In genomic region chrIII:89155-89554, ce11 we compare ENCODE assay signal across 2 worm cellular contexts.
TF ChIP-seq lines count a peak whose summit lies in the region.

No protein-coding gene starts in this region.

TF ChIP-seq in whole organism, L1 larva, 84 proteins besides CTCF, POLR2A, EP300 and RAD21 (continued from another document):
- TF ChIP-seq nhr-28 (tag; optimal IDR thresholded peaks at IDR 0.05; lab: Kevin White, UChicago) (no peak), tbx-2 (tag; optimal IDR thresholded peaks at IDR 0.05; lab: Kevin White, UChicago) (peak; percentile 40), nhr-90 (tag; optimal IDR thresholded peaks at IDR 0.05; lab: Kevin White, UChicago; ENCODE audit: poor library complexity) (peak; percentile 73), hlh-17 (GFP tag; optimal IDR thresholded peaks at IDR 0.05; lab: Kevin White, UChicago; ENCODE audit: borderline replicate concordance) (no peak), dsc-1 (tag; optimal IDR thresholded peaks at IDR 0.05; lab: Kevin White, UChicago) (peak; percentile 50), fkh-4 (tag; optimal IDR thresholded peaks at IDR 0.05; lab: Kevin White, UChicago; ENCODE audit: borderline replicate concordance) (no peak), lsy-2 (tag; optimal IDR thresholded peaks at IDR 0.05; lab: Kevin White, UChicago) (peak; percentile 31 to 50), unc-98 (GFP tag; IDR thresholded peaks at IDR 0.05; lab: Robert Waterston, UW) (no peak), mab-9 (GFP tag; IDR thresholded peaks at IDR 0.05; lab: Robert Waterston, UW) (no peak), grh-1 (GFP tag; IDR thresholded peaks at IDR 0.05; lab: Robert Waterston, UW) (peak; percentile 32; the same call in 1 of the 2 replicates), hpl-2 (GFP tag; optimal IDR thresholded peaks at IDR 0.05; lab: Kevin White, UChicago) (no peak), elt-2 (tag; optimal IDR thresholded peaks at IDR 0.05; lab: Kevin White, UChicago) (peak; percentile 52), dpl-1 (GFP tag; optimal IDR thresholded peaks at IDR 0.05; lab: Kevin White, UChicago) (peak in 2 of 3 experiments; percentile 14 to 19), unc-30 (tag; optimal IDR thresholded peaks at IDR 0.05; lab: Kevin White, UChicago) (no peak), ceh-8 (GFP tag; optimal IDR thresholded peaks at IDR 0.05; lab: Kevin White, UChicago) (no peak), elt-3 (tag; optimal IDR thresholded peaks at IDR 0.05; lab: Kevin White, UChicago) (peak in 1 of 6 experiments; percentile 9), alr-1 (tag; optimal IDR thresholded peaks at IDR 0.05; lab: Kevin White, UChicago; ENCODE audit: borderline replicate concordance) (no peak), nhr-11 (tag; optimal IDR thresholded peaks at IDR 0.05; lab: Kevin White, UChicago) (no peak), C04F5.9 (tag; optimal IDR thresholded peaks at IDR 0.05; lab: Kevin White, UChicago) (peak; percentile 5), blmp-1 (tag; optimal IDR thresholded peaks at IDR 0.05; lab: Kevin White, UChicago) (no peak), aha-1 (tag; optimal IDR thresholded peaks at IDR 0.05; lab: Kevin White, UChicago) (no peak)

TF ChIP-seq in whole organism, young adult, 124 proteins besides CTCF, POLR2A, EP300 and RAD21 (continued from another document):
- peak; percentile 73 for TF ChIP-seq B0035.1 (tag; optimal IDR thresholded peaks at IDR 0.05; lab: Kevin White, UChicago)
- peak; percentile 51 for TF ChIP-seq lsl-1 (GFP tag; optimal IDR thresholded peaks at IDR 0.05; lab: Kevin White, UChicago)
- TF ChIP-seq Y53G8AR.9 (GFP tag; conservative IDR thresholded peaks at IDR 0.05; lab: Robert Waterston, UW) = peak; percentile 86
- no peak for TF ChIP-seq let-526 (GFP tag; IDR thresholded peaks at IDR 0.05; lab: Robert Waterston, UW)
- peak; percentile 45; the same call in 1 of the 2 replicates for TF ChIP-seq ceh-91 (GFP tag; IDR thresholded peaks at IDR 0.05; lab: Robert Waterston, UW)
- TF ChIP-seq ztf-18 (tag; optimal IDR thresholded peaks at IDR 0.05; lab: Kevin White, UChicago) = peak; percentile 32
- no peak for TF ChIP-seq nhr-27 (tag; optimal IDR thresholded peaks at IDR 0.05; lab: Kevin White, UChicago)
- TF ChIP-seq snpc-4 (GFP tag; optimal IDR thresholded peaks at IDR 0.05; lab: Kevin White, UChicago) = peak; percentile 49
- TF ChIP-seq snpc-4 (tag; optimal IDR thresholded peaks at IDR 0.05; lab: Kevin White, UChicago) = peak in 3 of 4 experiments; percentile 49 to 67 (median 61)
- peak; percentile 74 for TF ChIP-seq F57C9.4 (tag; optimal IDR thresholded peaks at IDR 0.05; lab: Kevin White, UChicago)
